Fruit fly (Drosophila melanogaster): ENCODE measurements around the gene CG5114.

CG5114 gene

dm6 chr3L:14942769-14943168 lies 39.9 kb upstream of the CG5114 start (continued):
- TF ChIP-seq CG34224 (GFP tag; IDR thresholded peaks at IDR 0.05; ENCODE audit: partially characterized antibody) (peak; percentile 55), Sin3A (optimal IDR thresholded peaks at IDR 0.05) (no peak), Xbp1 (GFP tag; optimal IDR thresholded peaks at IDR 0.05) (peak; percentile 14), CG31441 (GFP tag; IDR thresholded peaks at IDR 0.05) (no peak), knrl (GFP tag; IDR thresholded peaks at IDR 0.05; ENCODE audit: partially characterized antibody) (peak; percentile 64), CG13775 (GFP tag; optimal IDR thresholded peaks at IDR 0.05) (no peak), CoRest (tag; optimal IDR thresholded peaks at IDR 0.05) (peak; percentile 24), Sry-δ (GFP tag; optimal IDR thresholded peaks at IDR 0.05) (peak; percentile 81), Myb (GFP tag; optimal IDR thresholded peaks at IDR 0.05) (peak; percentile 90), mirr (GFP tag; optimal IDR thresholded peaks at IDR 0.05) (no peak), phol (tag; optimal IDR thresholded peaks at IDR 0.05) (peak; percentile 30), ato (GFP tag; IDR thresholded peaks at IDR 0.05; ENCODE audit: partially characterized antibody) (peak; percentile 48; the same call in 1 of the 2 replicates), Dref (GFP tag; IDR thresholded peaks at IDR 0.05) (peak; percentile 93), pzg (GFP tag; optimal IDR thresholded peaks at IDR 0.05) (peak; percentile 58), CG17829 (tag; optimal IDR thresholded peaks at IDR 0.05) (peak; percentile 49), CG17385 (GFP tag; optimal IDR thresholded peaks at IDR 0.05) (no peak), unpg (GFP tag; optimal IDR thresholded peaks at IDR 0.05) (no peak), Dll (GFP tag; IDR thresholded peaks at IDR 0.05; ENCODE audit: partially characterized antibody) (peak; percentile 70), eyg (GFP tag; optimal IDR thresholded peaks at IDR 0.05) (no peak), CG10959 (GFP tag; IDR thresholded peaks at IDR 0.05) (no peak), CG12299 (tag; optimal IDR thresholded peaks at IDR 0.05) (no peak), Doc3 (GFP tag; IDR thresholded peaks at IDR 0.05; ENCODE audit: partially characterized antibody) (peak; percentile 45; the same call in 2 of the 3 replicates), Dp (GFP tag; optimal IDR thresholded peaks at IDR 0.05) (peak; percentile 97), stwl (tag; optimal IDR thresholded peaks at IDR 0.05) (peak; percentile 86), Scr (GFP tag; IDR thresholded peaks at IDR 0.05; ENCODE audit: partially characterized antibody) (peak; percentile 65), CG9876 (GFP tag; optimal IDR thresholded peaks at IDR 0.05) (no peak), vnd (GFP tag; IDR thresholded peaks at IDR 0.05; ENCODE audit: partially characterized antibody) (peak; percentile 45; the same call in 2 of the 3 replicates), chm (GFP tag; IDR thresholded peaks at IDR 0.05) (0 out of 2 replicates have a peak, but pooled peaks have one; percentile 63), CG15696 (tag; optimal IDR thresholded peaks at IDR 0.05) (no peak), Stat92E (GFP tag; optimal IDR thresholded peaks at IDR 0.05) (peak in 1 of 3 experiments; percentile 61), Fer2 (tag; optimal IDR thresholded peaks at IDR 0.05) (no peak), NC2β (GFP tag; optimal IDR thresholded peaks at IDR 0.05) (peak; percentile 19), Ets97D (GFP tag; optimal IDR thresholded peaks at IDR 0.05) (peak; percentile 34), CG8478 (optimal IDR thresholded peaks at IDR 0.05) (no peak), sisA (GFP tag; IDR thresholded peaks at IDR 0.05) (no peak), CG1603 (tag; optimal IDR thresholded peaks at IDR 0.05) (peak; percentile 63), trem (tag; optimal IDR thresholded peaks at IDR 0.05) (peak; percentile 69), Ets65A (GFP tag) (peak; percentile 42), CG7987 (GFP tag; optimal IDR thresholded peaks at IDR 0.05) (no peak), CG17186 (GFP tag; optimal IDR thresholded peaks at IDR 0.05) (peak; percentile 32), HmgD (GFP tag; optimal IDR thresholded peaks at IDR 0.05) (peak; percentile 0), lov (optimal IDR thresholded peaks at IDR 0.05) (no peak), lov (GFP tag; IDR thresholded peaks at IDR 0.05) (peak; percentile 70; the same call in 2 of the 3 replicates), CG12391 (tag; optimal IDR thresholded peaks at IDR 0.05) (no peak), Lim3 (GFP tag; IDR thresholded peaks at IDR 0.05) (no peak), Optix (GFP tag; IDR thresholded peaks at IDR 0.05) (no peak), sens (GFP tag) (peak; percentile 66), CG2712 (tag; optimal IDR thresholded peaks at IDR 0.05) (peak; percentile 33)

Data from whole organism, embryonic.